Worm (Caenorhabditis elegans): ENCODE data around the gene twk-16.

ce11 chrX:3111066-3111465, 30.1 kb downstream of the twk-16 start:
- TF ChIP-seq ztf-11 (tag; optimal IDR thresholded peaks at IDR 0.05) (no peak), M03D4.4 (tag; optimal IDR thresholded peaks at IDR 0.05) (no peak)

Measured in whole organism, mixed stage, embryonic.